Fruit fly (Drosophila melanogaster): ENCODE measurements around the gene Hsp26.

The Hsp26 gene

dm6 chr3L:9399013-9399750 lies 22.0 kb upstream of the Hsp26 start, which contains the start of gene CG4080 (continued):
- TF ChIP-seq Hr78 (GFP tag; optimal IDR thresholded peaks at IDR 0.05) = no peak
- peak; percentile 63 for TF ChIP-seq lbe (GFP tag; optimal IDR thresholded peaks at IDR 0.05)
- TF ChIP-seq CG42726 (GFP tag; IDR thresholded peaks at IDR 0.05; ENCODE audit: partially characterized antibody) = no peak
- no peak for TF ChIP-seq usp (GFP tag; optimal IDR thresholded peaks at IDR 0.05)
- no peak for TF ChIP-seq D19A (tag; optimal IDR thresholded peaks at IDR 0.05)
- TF ChIP-seq cato (GFP tag; optimal IDR thresholded peaks at IDR 0.05; ENCODE audit: borderline replicate concordance) = no peak
- TF ChIP-seq CG18011 (GFP tag; optimal IDR thresholded peaks at IDR 0.05) = peak; percentile 13
- no peak for TF ChIP-seq CrebB (tag; optimal IDR thresholded peaks at IDR 0.05)
- TF ChIP-seq NC2β (GFP tag; optimal IDR thresholded peaks at IDR 0.05) = peak; percentile 5
- TF ChIP-seq dan (GFP tag; IDR thresholded peaks at IDR 0.05) = no peak
- TF ChIP-seq CG10267 (tag; optimal IDR thresholded peaks at IDR 0.05) = peak; percentile 70
- TF ChIP-seq trh (GFP tag; optimal IDR thresholded peaks at IDR 0.05) = no peak
- no peak for TF ChIP-seq pita (GFP tag; optimal IDR thresholded peaks at IDR 0.05)
- no peak for TF ChIP-seq fd102C (GFP tag; optimal IDR thresholded peaks at IDR 0.05)
- TF ChIP-seq CG18476 (GFP tag; optimal IDR thresholded peaks at IDR 0.05) = peak; percentile 30
- no peak for TF ChIP-seq Sin3A (optimal IDR thresholded peaks at IDR 0.05)
- TF ChIP-seq CG12299 (tag; optimal IDR thresholded peaks at IDR 0.05) = peak; percentile 10
- TF ChIP-seq nerfin-1 (tag; optimal IDR thresholded peaks at IDR 0.05) = peak; percentile 40
- TF ChIP-seq CG1647 (GFP tag; optimal IDR thresholded peaks at IDR 0.05) = no peak
- peak; percentile 55 for TF ChIP-seq tna (GFP tag; IDR thresholded peaks at IDR 0.05; ENCODE audit: partially characterized antibody)
- TF ChIP-seq Dp (GFP tag; optimal IDR thresholded peaks at IDR 0.05) = peak; percentile 34
- no peak for TF ChIP-seq wor (GFP tag; IDR thresholded peaks at IDR 0.05)
- no peak for TF ChIP-seq ab (GFP tag; optimal IDR thresholded peaks at IDR 0.05)
- no peak for TF ChIP-seq cwo (GFP tag; optimal IDR thresholded peaks at IDR 0.05)
- peak; percentile 82; the same call in 1 of the 2 replicates for TF ChIP-seq ranshi (GFP tag; IDR thresholded peaks at IDR 0.05)
- no peak for TF ChIP-seq CG6254 (GFP tag; optimal IDR thresholded peaks at IDR 0.05)
- TF ChIP-seq Med (GFP tag) = peak; percentile 81
- TF ChIP-seq danr (GFP tag; IDR thresholded peaks at IDR 0.05) = no peak
- TF ChIP-seq CG30403 (GFP tag; optimal IDR thresholded peaks at IDR 0.05) = no peak
- TF ChIP-seq Oaz (GFP tag; IDR thresholded peaks at IDR 0.05) = no peak
- TF ChIP-seq CG7556 (GFP tag; optimal IDR thresholded peaks at IDR 0.05) = no peak
- no peak for TF ChIP-seq z (GFP tag; IDR thresholded peaks at IDR 0.05)
- no peak for TF ChIP-seq CG8089 (GFP tag; optimal IDR thresholded peaks at IDR 0.05)
- no peak for TF ChIP-seq Ssrp (tag; optimal IDR thresholded peaks at IDR 0.05)
- no peak for TF ChIP-seq en (GFP tag; optimal IDR thresholded peaks at IDR 0.05)
- TF ChIP-seq nerfin-2 (GFP tag; IDR thresholded peaks at IDR 0.05; ENCODE audit: partially characterized antibody) = no peak; the same call in none of the 2 replicates
- TF ChIP-seq Ada2b (GFP tag; IDR thresholded peaks at IDR 0.05) = no peak
- peak; percentile 56 for TF ChIP-seq CG2120 (GFP tag; optimal IDR thresholded peaks at IDR 0.05)
- peak; percentile 4 for TF ChIP-seq CG12104 (GFP tag; optimal IDR thresholded peaks at IDR 0.05)
- peak; percentile 15 for TF ChIP-seq Abd-B (GFP tag; optimal IDR thresholded peaks at IDR 0.05)
- TF ChIP-seq zfh2 (GFP tag; optimal IDR thresholded peaks at IDR 0.05) = no peak
- no peak for TF ChIP-seq CG5245 (GFP tag; optimal IDR thresholded peaks at IDR 0.05)
- no peak for TF ChIP-seq gcm2 (GFP tag; optimal IDR thresholded peaks at IDR 0.05)
- TF ChIP-seq Lpt (GFP tag; optimal IDR thresholded peaks at IDR 0.05) = no peak
- peak; percentile 29; the same call in 1 of the 2 replicates for TF ChIP-seq E2f2 (GFP tag; IDR thresholded peaks at IDR 0.05)
- TF ChIP-seq CG4617 (GFP tag; optimal IDR thresholded peaks at IDR 0.05; ENCODE audit: borderline replicate concordance) = peak; percentile 56
- TF ChIP-seq CG9609 (GFP tag; optimal IDR thresholded peaks at IDR 0.05) = no peak
- peak; percentile 34 for TF ChIP-seq gem (tag; optimal IDR thresholded peaks at IDR 0.05)
- no peak for TF ChIP-seq CG10565 (GFP tag; optimal IDR thresholded peaks at IDR 0.05)
- TF ChIP-seq CG13624 (GFP tag; optimal IDR thresholded peaks at IDR 0.05) = no peak
